Fruit fly (Drosophila melanogaster): ENCODE measurements around the gene btd.

Gene btd

DNA sequence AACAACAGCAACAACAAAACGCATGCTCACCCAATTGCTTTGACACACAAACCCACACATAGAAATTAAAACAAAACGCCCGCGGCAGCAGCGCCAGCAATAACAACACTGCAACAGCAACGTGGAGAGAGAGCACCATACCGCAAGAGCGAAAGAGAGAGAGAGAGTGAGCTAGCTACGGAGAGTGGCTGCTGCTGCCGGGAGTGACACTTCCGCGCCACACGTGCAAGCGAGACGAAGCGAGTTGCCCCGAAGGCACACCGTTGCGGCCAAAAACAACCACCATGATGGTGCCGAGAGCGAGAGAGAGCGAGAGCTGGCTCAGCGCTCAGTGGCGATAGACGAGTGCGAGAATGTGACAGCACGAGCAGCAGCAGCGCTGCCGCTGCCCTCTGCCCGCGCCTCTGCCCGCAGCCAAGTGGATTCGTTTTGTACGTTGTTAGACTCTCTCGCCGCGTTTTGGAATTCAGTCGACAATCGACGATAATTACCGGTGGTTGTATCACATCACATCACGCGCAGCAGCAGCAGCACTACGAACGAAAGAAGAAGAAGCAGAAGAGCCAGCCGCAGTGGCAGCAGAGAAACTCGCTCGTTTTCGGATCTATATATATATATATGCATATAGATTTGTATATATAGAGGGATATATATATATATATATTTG lies at the start of gene btd (continued):
- TF ChIP-seq CG16813 (GFP tag; IDR thresholded peaks at IDR 0.05; ENCODE audit: partially characterized antibody): peak; percentile 42; the same call in 1 of the 3 replicates
- TF ChIP-seq Side (GFP tag; optimal IDR thresholded peaks at IDR 0.05): no peak
- TF ChIP-seq CG1603 (tag; optimal IDR thresholded peaks at IDR 0.05): no peak
- peak; percentile 44 for TF ChIP-seq gcm (GFP tag; optimal IDR thresholded peaks at IDR 0.05)
- peak; percentile 82 for TF ChIP-seq Jarid2 (GFP tag; optimal IDR thresholded peaks at IDR 0.05)
- TF ChIP-seq sna (GFP tag; IDR thresholded peaks at IDR 0.05; ENCODE audit: partially characterized antibody): peak; percentile 41; the same call in 1 of the 2 replicates
- 0 out of 2 replicates have a peak, but pooled peaks have one; percentile 41 for TF ChIP-seq CG8765 (GFP tag; IDR thresholded peaks at IDR 0.05)
- TF ChIP-seq ken (GFP tag; IDR thresholded peaks at IDR 0.05): no peak
- TF ChIP-seq CG34224 (GFP tag; IDR thresholded peaks at IDR 0.05; ENCODE audit: partially characterized antibody): 0 out of 3 replicates have a peak, but pooled peaks have one; percentile 30
- TF ChIP-seq Aef1 (GFP tag; IDR thresholded peaks at IDR 0.05): peak; percentile 93
- peak; percentile 95 for TF ChIP-seq seq (GFP tag; IDR thresholded peaks at IDR 0.05)
- no peak for TF ChIP-seq CG3281 (GFP tag; optimal IDR thresholded peaks at IDR 0.05)
- 0 out of 3 replicates have a peak, but pooled peaks have one; percentile 63 for TF ChIP-seq CG2199 (GFP tag; IDR thresholded peaks at IDR 0.05)
- TF ChIP-seq kni (GFP tag; optimal IDR thresholded peaks at IDR 0.05): peak; percentile 32
- TF ChIP-seq al (GFP tag; IDR thresholded peaks at IDR 0.05): no peak
- TF ChIP-seq Drgx (GFP tag; IDR thresholded peaks at IDR 0.05): peak; percentile 62
- no peak for TF ChIP-seq CG32767 (GFP tag; IDR thresholded peaks at IDR 0.05)
- no peak for TF ChIP-seq pzg (GFP tag; optimal IDR thresholded peaks at IDR 0.05)
- no peak for TF ChIP-seq Sry-δ (GFP tag; optimal IDR thresholded peaks at IDR 0.05)
- no peak for TF ChIP-seq CG7372 (GFP tag; IDR thresholded peaks at IDR 0.05)
- peak; percentile 66 for TF ChIP-seq CG13287 (GFP tag; IDR thresholded peaks at IDR 0.05; ENCODE audit: partially characterized antibody)
- TF ChIP-seq Abd-B (GFP tag; optimal IDR thresholded peaks at IDR 0.05): peak; percentile 2
- peak; percentile 31 for TF ChIP-seq CG15479 (GFP tag; optimal IDR thresholded peaks at IDR 0.05)
- TF ChIP-seq CG6175 (GFP tag; IDR thresholded peaks at IDR 0.05): peak; percentile 71; the same call in 2 of the 3 replicates
- no peak for TF ChIP-seq disco-r (GFP tag; optimal IDR thresholded peaks at IDR 0.05)
- TF ChIP-seq tll (GFP tag; optimal IDR thresholded peaks at IDR 0.05): peak; percentile 41 to 67
- peak; percentile 50; the same call in 1 of the 2 replicates for TF ChIP-seq Bgb (GFP tag; IDR thresholded peaks at IDR 0.05; ENCODE audit: partially characterized antibody)
- no peak for TF ChIP-seq CG5180 (GFP tag; optimal IDR thresholded peaks at IDR 0.05)
- TF ChIP-seq prd (optimal IDR thresholded peaks at IDR 0.05): no peak
- no peak for TF ChIP-seq prd (GFP tag; IDR thresholded peaks at IDR 0.05)
- TF ChIP-seq CG17829 (tag; optimal IDR thresholded peaks at IDR 0.05): peak; percentile 50
- TF ChIP-seq CG3065 (GFP tag; optimal IDR thresholded peaks at IDR 0.05): no peak
- peak in 1 of 2 experiments; percentile 39 for TF ChIP-seq insv (GFP tag; optimal IDR thresholded peaks at IDR 0.05)
- TF ChIP-seq CG10321 (GFP tag; IDR thresholded peaks at IDR 0.05): peak; percentile 99
- 0 out of 2 replicates have a peak, but pooled peaks have one; percentile 32 for TF ChIP-seq vvl (GFP tag; IDR thresholded peaks at IDR 0.05)
- 0 out of 3 replicates have a peak, but pooled peaks have one; percentile 6 for TF ChIP-seq zen2 (GFP tag; IDR thresholded peaks at IDR 0.05; ENCODE audit: partially characterized antibody)
- TF ChIP-seq yki (optimal IDR thresholded peaks at IDR 0.05): peak; percentile 54
- peak; percentile 2 for TF ChIP-seq gro (GFP tag; optimal IDR thresholded peaks at IDR 0.05)
- TF ChIP-seq crc (GFP tag; optimal IDR thresholded peaks at IDR 0.05): no peak
- TF ChIP-seq gcm2 (GFP tag; optimal IDR thresholded peaks at IDR 0.05): no peak
- TF ChIP-seq Mad (GFP tag; optimal IDR thresholded peaks at IDR 0.05): no peak
- peak; percentile 27 for TF ChIP-seq twi (tag; optimal IDR thresholded peaks at IDR 0.05)
- TF ChIP-seq crol (GFP tag; IDR thresholded peaks at IDR 0.05): peak; percentile 94
- TF ChIP-seq Dll (GFP tag; IDR thresholded peaks at IDR 0.05; ENCODE audit: partially characterized antibody): peak; percentile 45; the same call in 1 of the 4 replicates
- no peak for TF ChIP-seq slbo (GFP tag; IDR thresholded peaks at IDR 0.05)
- TF ChIP-seq Optix (GFP tag; IDR thresholded peaks at IDR 0.05): no peak
- TF ChIP-seq E2f1 (GFP tag; IDR thresholded peaks at IDR 0.05): no peak
- no peak for TF ChIP-seq bigmax (GFP tag; optimal IDR thresholded peaks at IDR 0.05)
- no peak for TF ChIP-seq sisA (GFP tag; IDR thresholded peaks at IDR 0.05)
